Worm (Caenorhabditis elegans) whole organism, late embryonic: Measurements from ENCODE around the gene hsp-6.

Source experiments
- C08G9.2 ChIP-seq: sonication (generic microtip); optimal IDR thresholded peaks from 2 replicates; lab custom pipeline; 2016; ENCODE audit warnings: mild to moderate bottlenecking, missing genetic modification characterization, moderate library complexity, missing compliant biosample characterization
- C38D4.7 ChIP-seq: fragments of 200-800 bp; sonication (Bioruptor generic); optimal IDR thresholded peaks from 2 replicates; lab custom pipeline; 2018; ENCODE audit warnings: mild to moderate bottlenecking, missing genetic modification characterization, moderate library complexity, missing compliant biosample characterization
- F13H6.1 ChIP-seq: sonication (generic microtip); optimal IDR thresholded peaks from 2 replicates; lab custom pipeline; 2016; ENCODE audit warnings: missing genetic modification characterization, missing compliant biosample characterization
- K09A11.1 ChIP-seq: sonication (generic microtip); optimal IDR thresholded peaks from 2 replicates; lab custom pipeline; 2017; ENCODE audit warnings: antibody characterized with exemption, mild to moderate bottlenecking, missing genetic modification characterization, missing compliant biosample characterization; ENCODE audit not compliant: insufficient read depth
- Y22D7AL.16 ChIP-seq: sonication (generic microtip); optimal IDR thresholded peaks from 2 replicates; lab custom pipeline; 2016; ENCODE audit warnings: missing genetic modification characterization, missing compliant biosample characterization
- ahr-1 ChIP-seq: sonication (generic microtip); optimal IDR thresholded peaks from 2 replicates; lab custom pipeline; 2016; ENCODE audit warnings: missing genetic modification characterization, missing compliant biosample characterization
- ama-1 ChIP-seq: fragments of 150-350 bp; optimal IDR thresholded peaks from 2 replicates; lab custom pipeline; 2014
- ceh-18 ChIP-seq: sonication (generic microtip); optimal IDR thresholded peaks from 2 replicates; lab custom pipeline; 2016; ENCODE audit warnings: missing genetic modification characterization, missing compliant biosample characterization
- ceh-19 ChIP-seq: fragments of 200-800 bp; sonication (Bioruptor generic); optimal IDR thresholded peaks from 2 replicates; lab custom pipeline; 2018; ENCODE audit warnings: mild to moderate bottlenecking, missing genetic modification characterization, missing compliant biosample characterization
- ceh-2 ChIP-seq: sonication (generic microtip); optimal IDR thresholded peaks from 2 replicates; lab custom pipeline; 2016; ENCODE audit warnings: missing genotype, missing genetic modification characterization, missing compliant biosample characterization
- ceh-22 ChIP-seq: sonication (generic microtip); optimal IDR thresholded peaks from 2 replicates; lab custom pipeline; 2017; ENCODE audit warnings: missing biosample characterization, missing genetic modification characterization
- ceh-24 ChIP-seq: sonication (generic microtip); optimal IDR thresholded peaks from 2 replicates; lab custom pipeline; 2016; ENCODE audit warnings: mild to moderate bottlenecking, missing genetic modification characterization, missing compliant biosample characterization
- ceh-45 ChIP-seq: fragments of 200-800 bp; sonication (Bioruptor generic); IDR thresholded peaks from 2 replicates; pipeline ENCODE4 v1.3.6; 2022; ENCODE audit warnings: missing genetic modification reagents, missing genetic modification characterization, missing compliant biosample characterization
- ceh-48 ChIP-seq: sonication (generic microtip); optimal IDR thresholded peaks from 2 replicates; lab custom pipeline; 2016; ENCODE audit warnings: missing genetic modification characterization, inconsistent platforms, missing compliant biosample characterization
- ceh-6 ChIP-seq: fragments of 200-800 bp; sonication (Bioruptor generic); optimal IDR thresholded peaks from 2 replicates; lab custom pipeline; 2018; ENCODE audit warnings: mild to moderate bottlenecking, missing genetic modification characterization, missing compliant biosample characterization
- ceh-9 ChIP-seq: sonication (generic microtip); optimal IDR thresholded peaks from 2 replicates; lab custom pipeline; 2016; ENCODE audit warnings: mild to moderate bottlenecking, missing genetic modification characterization, inconsistent platforms, missing compliant biosample characterization
- che-1 ChIP-seq: sonication (generic microtip); optimal IDR thresholded peaks from 2 replicates; lab custom pipeline; 2016; ENCODE audit warnings: mild to moderate bottlenecking, missing genetic modification characterization, missing compliant biosample characterization
- dmd-4 ChIP-seq: sonication (generic microtip); optimal IDR thresholded peaks from 2 replicates; lab custom pipeline; 2016; ENCODE audit warnings: borderline replicate concordance, missing genetic modification characterization, missing compliant biosample characterization
- dve-1 ChIP-seq: sonication (generic microtip); optimal IDR thresholded peaks from 2 replicates; lab custom pipeline; 2017; ENCODE audit warnings: antibody characterized with exemption, mild to moderate bottlenecking, missing genetic modification characterization, missing compliant biosample characterization
- ets-4 ChIP-seq: sonication (generic microtip); optimal IDR thresholded peaks from 2 replicates; lab custom pipeline; 2016; ENCODE audit warnings: missing genetic modification characterization, missing compliant biosample characterization
- fax-1 ChIP-seq: sonication (generic microtip); optimal IDR thresholded peaks from 2 replicates; lab custom pipeline; 2016; ENCODE audit warnings: missing genotype, missing genetic modification characterization, missing compliant biosample characterization
- fkh-10 ChIP-seq: fragments of 150-350 bp; optimal IDR thresholded peaks from 2 replicates; lab custom pipeline; 2014; ENCODE audit warnings: missing biosample characterization, missing genetic modification reagents, missing genetic modification characterization
- fkh-6 ChIP-seq: sonication (generic microtip); optimal IDR thresholded peaks from 2 replicates; lab custom pipeline; 2016; ENCODE audit warnings: missing genetic modification characterization, missing compliant biosample characterization
- gmeb-2 ChIP-seq: sonication (generic microtip); optimal IDR thresholded peaks from 2 replicates; lab custom pipeline; 2016; ENCODE audit warnings: missing genetic modification characterization, inconsistent platforms, missing compliant biosample characterization
- hlh-15 ChIP-seq: sonication (generic microtip); optimal IDR thresholded peaks from 2 replicates; lab custom pipeline; 2016; ENCODE audit warnings: missing genetic modification characterization, missing compliant biosample characterization
- hlh-8 ChIP-seq: sonication (generic microtip); optimal IDR thresholded peaks from 2 replicates; lab custom pipeline; 2016; ENCODE audit warnings: missing genotype, missing genetic modification characterization, missing compliant biosample characterization
- lim-6 ChIP-seq: sonication (generic microtip); optimal IDR thresholded peaks from 2 replicates; lab custom pipeline; 2016; ENCODE audit warnings: missing genetic modification characterization, missing compliant biosample characterization
- lin-11 ChIP-seq: fragments of 200-800 bp; sonication (Bioruptor generic); optimal IDR thresholded peaks from 2 replicates; lab custom pipeline; 2018; ENCODE audit warnings: mild to moderate bottlenecking, missing genetic modification characterization, missing compliant biosample characterization
- madf-2 ChIP-seq: sonication (generic microtip); optimal IDR thresholded peaks from 2 replicates; lab custom pipeline; 2017; ENCODE audit warnings: missing genetic modification characterization, missing compliant biosample characterization
- mec-3 ChIP-seq: sonication (generic microtip); optimal IDR thresholded peaks from 2 replicates; lab custom pipeline; 2016; ENCODE audit warnings: borderline replicate concordance, missing genetic modification characterization, missing compliant biosample characterization
- nfya-1 ChIP-seq: sonication (generic microtip); optimal IDR thresholded peaks from 2 replicates; lab custom pipeline; 2017; ENCODE audit warnings: missing genetic modification characterization, mild to moderate bottlenecking, missing compliant biosample characterization, antibody characterized with exemption, moderate library complexity
- nhr-11 ChIP-seq: fragments of 150-350 bp; optimal IDR thresholded peaks from 2 replicates; lab custom pipeline; 2014; ENCODE audit warnings: missing biosample characterization, missing genetic modification characterization
- nhr-232 ChIP-seq: sonication (generic microtip); optimal IDR thresholded peaks from 2 replicates; lab custom pipeline; 2016; ENCODE audit warnings: missing genetic modification characterization, missing compliant biosample characterization
- npax-4 ChIP-seq: sonication (generic microtip); optimal IDR thresholded peaks from 2 replicates; lab custom pipeline; 2016; ENCODE audit warnings: missing genetic modification characterization, missing compliant biosample characterization
- odd-2 ChIP-seq: sonication (generic microtip); optimal IDR thresholded peaks from 2 replicates; lab custom pipeline; 2017; ENCODE audit warnings: antibody characterized with exemption, mild to moderate bottlenecking, missing genetic modification characterization, missing compliant biosample characterization
- pag-3 ChIP-seq: sonication (generic microtip); optimal IDR thresholded peaks from 2 replicates; lab custom pipeline; 2016; ENCODE audit warnings: missing compliant biosample characterization, missing genetic modification characterization, borderline replicate concordance
- pat-9 ChIP-seq: fragments of 200-800 bp; sonication (Bioruptor generic); optimal IDR thresholded peaks from 2 replicates; lab custom pipeline; 2018; ENCODE audit warnings: mild to moderate bottlenecking, missing genetic modification characterization, moderate library complexity, missing compliant biosample characterization
- pax-1 ChIP-seq: fragments of 150-350 bp; optimal IDR thresholded peaks from 2 replicates; lab custom pipeline; 2014; ENCODE audit warnings: missing biosample characterization, missing genetic modification characterization
- pha-2 ChIP-seq: sonication (generic microtip); optimal IDR thresholded peaks from 2 replicates; lab custom pipeline; 2017; ENCODE audit warnings: mild to moderate bottlenecking, missing genetic modification characterization, missing compliant biosample characterization
- pha-4 ChIP-seq: fragments of 150-350 bp; optimal IDR thresholded peaks from 2 replicates; lab custom pipeline; 2018; ENCODE audit warnings: missing biosample characterization, missing genetic modification reagents, missing genetic modification characterization
- pros-1 ChIP-seq: fragments of 150-350 bp; optimal IDR thresholded peaks from 2 replicates; lab custom pipeline; 2014; ENCODE audit warnings: missing biosample characterization, missing genetic modification reagents, missing genetic modification characterization
- rnt-1 ChIP-seq: sonication (generic microtip); optimal IDR thresholded peaks from 2 replicates; lab custom pipeline; 2016; ENCODE audit warnings: missing genetic modification characterization, missing compliant biosample characterization
- sdc-2 ChIP-seq: sonication (generic microtip); optimal IDR thresholded peaks from 2 replicates; lab custom pipeline; 2016; ENCODE audit warnings: missing genotype, missing genetic modification characterization, missing compliant biosample characterization
- sox-2 ChIP-seq: fragments of 200-800 bp; sonication (Bioruptor generic); IDR thresholded peaks from 2 replicates; pipeline ENCODE4 v1.3.6; 2022; ENCODE audit warnings: missing genetic modification reagents, missing genetic modification characterization, missing compliant biosample characterization
- syd-9 ChIP-seq: sonication (generic microtip); optimal IDR thresholded peaks from 2 replicates; lab custom pipeline; 2016; ENCODE audit warnings: mild to moderate bottlenecking, missing genetic modification characterization, moderate library complexity, missing compliant biosample characterization
- tbx-2 ChIP-seq: sonication (generic microtip); optimal IDR thresholded peaks from 2 replicates; lab custom pipeline; 2016; ENCODE audit warnings: missing genetic modification characterization, missing compliant biosample characterization
- tbx-7 ChIP-seq: sonication (generic microtip); optimal IDR thresholded peaks from 2 replicates; lab custom pipeline; 2016; ENCODE audit warnings: missing genotype, missing genetic modification characterization, missing compliant biosample characterization
- unc-3 ChIP-seq, 2 experiments: fragments of 200-800 bp in 1 of 2; sonication (Bioruptor generic) in 1 of 2; sonication (generic microtip) in 1 of 2; conservative IDR thresholded peaks in 1 of 2; optimal IDR thresholded peaks in 1 of 2; 2 replicates each; pipeline versions ENCODE4 v1.3.6 to Lab custom; 2016 to 2022; ENCODE audit warnings: missing compliant biosample characterization in 2 of 2, missing genetic modification characterization in 2 of 2, missing genetic modification reagents in 1 of 2
- unc-42 ChIP-seq: sonication (generic microtip); optimal IDR thresholded peaks from 2 replicates; lab custom pipeline; 2016; ENCODE audit warnings: missing genotype, missing genetic modification characterization, missing compliant biosample characterization
- unc-55 ChIP-seq: sonication (generic microtip); optimal IDR thresholded peaks from 2 replicates; lab custom pipeline; 2017; ENCODE audit warnings: missing biosample characterization, missing genetic modification reagents, missing genetic modification characterization
- unc-86 ChIP-seq: sonication (generic microtip); optimal IDR thresholded peaks from 2 replicates; lab custom pipeline; 2016; ENCODE audit warnings: missing genetic modification characterization, missing compliant biosample characterization
- ztf-16 ChIP-seq: sonication (generic microtip); optimal IDR thresholded peaks from 2 replicates; lab custom pipeline; 2017; ENCODE audit warnings: missing genetic modification characterization, missing compliant biosample characterization

The hsp-6 gene

DNA sequence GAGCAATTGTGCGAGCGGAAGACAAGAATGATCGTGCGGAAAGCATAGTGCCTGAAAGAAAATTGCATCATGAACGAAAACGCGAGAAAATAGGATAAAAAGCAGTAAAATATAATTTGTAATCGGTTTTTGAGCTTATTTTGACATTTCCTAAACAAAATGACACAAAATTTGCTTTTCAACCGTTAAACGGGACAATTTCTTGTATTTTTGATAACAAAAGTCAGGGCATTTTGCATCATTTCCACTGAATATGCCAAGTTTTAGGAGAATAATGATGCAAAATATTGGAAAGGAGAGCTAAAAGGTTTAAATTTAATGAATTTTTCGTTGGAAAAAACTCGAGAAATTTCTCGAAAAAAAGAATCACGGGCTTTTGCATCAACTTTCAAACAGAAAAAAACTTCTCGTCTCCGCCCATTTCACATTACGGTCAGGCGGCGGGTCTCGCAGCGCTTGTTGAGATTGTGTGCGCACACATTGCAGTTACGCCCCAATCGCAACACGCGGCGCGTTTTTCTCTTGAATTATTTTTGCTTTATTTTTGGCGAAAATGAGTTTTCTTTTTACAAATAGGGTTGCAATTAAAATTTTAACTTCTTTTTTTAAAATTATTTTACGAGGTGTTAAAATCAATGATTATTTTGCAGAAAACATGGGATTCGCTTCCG, at the start of gene hsp-6, which contains the start of gene C37H5.5:
TSS of gene hsp-6 (minus strand) at position 51 of the 671 bp plus-strand sequence.
TSS of gene C37H5.5 (plus strand) at position 651 of the 671 bp plus-strand sequence.
- TF ChIP-seq ceh-9 (tag; lab: Kevin White, UChicago), result no peak
- TF ChIP-seq tbx-7 (tag; lab: Kevin White, UChicago), result no peak
- TF ChIP-seq hlh-8, result no peak
- TF ChIP-seq npax-4, result no peak
- TF ChIP-seq gmeb-2 (tag; lab: Kevin White, UChicago), result no peak
- TF ChIP-seq dmd-4 (tag; lab: Kevin White, UChicago), result no peak
- peak; percentile 5 for TF ChIP-seq F13H6.1
- peak; percentile 40 for TF ChIP-seq ets-4 (tag; lab: Kevin White, UChicago)
- TF ChIP-seq Y22D7AL.16, result no peak
- TF ChIP-seq pat-9 (tag; lab: Kevin White, UChicago), result no peak
- TF ChIP-seq fkh-10, result no peak
- TF ChIP-seq ceh-18 (tag; lab: Kevin White, UChicago), result peak; percentile 69
- no peak for TF ChIP-seq pag-3 (tag; lab: Kevin White, UChicago)
- peak; percentile 10 for TF ChIP-seq nhr-232
- TF ChIP-seq ceh-6 (GFP tag; lab: Kevin White, UChicago), result no peak
- no peak for TF ChIP-seq ceh-22 (tag; lab: Kevin White, UChicago)
- TF ChIP-seq pha-2, result no peak
- no peak for TF ChIP-seq fax-1 (tag; lab: Kevin White, UChicago)
- TF ChIP-seq madf-2 (tag; lab: Kevin White, UChicago), result no peak
- no peak for TF ChIP-seq lin-11 (tag; lab: Kevin White, UChicago)
- peak; percentile 30 for TF ChIP-seq ceh-2 (tag; lab: Kevin White, UChicago)
- no peak for TF ChIP-seq ceh-19
- no peak for TF ChIP-seq odd-2 (tag; lab: Kevin White, UChicago)
- TF ChIP-seq ahr-1 (tag; lab: Kevin White, UChicago), result no peak
- TF ChIP-seq C08G9.2 (tag; lab: Kevin White, UChicago), result no peak
- no peak for TF ChIP-seq rnt-1
- TF ChIP-seq unc-42 (tag; lab: Kevin White, UChicago), result peak; percentile 52
- TF ChIP-seq ztf-16 (tag; lab: Kevin White, UChicago), result no peak
- no peak for TF ChIP-seq lim-6 (tag; lab: Kevin White, UChicago)
- no peak for TF ChIP-seq fkh-6 (tag; lab: Kevin White, UChicago)
- TF ChIP-seq pax-1, result peak; percentile 65
- TF ChIP-seq unc-3 (GFP tag; conservative IDR thresholded peaks at IDR 0.05; lab: Robert Waterston, UW), result no peak
- no peak for TF ChIP-seq unc-3 (tag; optimal IDR thresholded peaks at IDR 0.05; lab: Kevin White, UChicago)
- TF ChIP-seq C38D4.7 (GFP tag; lab: Kevin White, UChicago), result no peak
- no peak for TF ChIP-seq ceh-48
- TF ChIP-seq mec-3 (tag; lab: Kevin White, UChicago), result no peak
- TF ChIP-seq pha-4 (tag; lab: Kevin White, UChicago), result no peak
- no peak for TF ChIP-seq ceh-45 (GFP tag; lab: Robert Waterston, UW)
- peak; percentile 84 for TF ChIP-seq nfya-1 (tag; lab: Kevin White, UChicago)
- no peak for TF ChIP-seq K09A11.1 (tag; lab: Kevin White, UChicago)
- peak; percentile 14 for TF ChIP-seq unc-55 (GFP tag; lab: Kevin White, UChicago)
- no peak for TF ChIP-seq pros-1 (tag; lab: Kevin White, UChicago)
- TF ChIP-seq dve-1 (tag; lab: Kevin White, UChicago), result no peak
- TF ChIP-seq sox-2 (GFP tag; lab: Robert Waterston, UW), result no peak; the same call in 1 of the 2 replicates
- TF ChIP-seq sdc-2 (tag; lab: Kevin White, UChicago), result no peak
- peak; percentile 46 for TF ChIP-seq syd-9 (tag; lab: Kevin White, UChicago)
- TF ChIP-seq che-1 (tag; lab: Kevin White, UChicago), result no peak
- TF ChIP-seq ceh-24, result no peak
- no peak for TF ChIP-seq ama-1 (lab: Kevin White, UChicago)
- TF ChIP-seq unc-86 (tag; lab: Kevin White, UChicago), result no peak
- no peak for TF ChIP-seq hlh-15
- TF ChIP-seq tbx-2 (tag; lab: Kevin White, UChicago), result peak; percentile 59
- no peak for TF ChIP-seq nhr-11 (tag; lab: Kevin White, UChicago)
